Fruit fly (Drosophila melanogaster) whole organism, pupa: ENCODE measurements around the gene BBS8.
A peak's percentile ranks its signal among the peaks of the same experiment; 100 is the strongest.

Experiments used
- CG10348 ChIP-seq: fragments of 200-800 bp; sonication (Bioruptor generic); IDR thresholded peaks from 2 replicates; pipeline ENCODE4 v1.3.6; 2022; ENCODE audit warnings: missing biosample characterization, missing genetic modification characterization
- CG12605 ChIP-seq: fragments of 200-800 bp; sonication (Bioruptor generic); IDR thresholded peaks from 2 replicates; pipeline ENCODE4 v1.3.6; 2022; ENCODE audit warnings: missing biosample characterization, missing genetic modification characterization
- CG13204 ChIP-seq: fragments of 200-800 bp; sonication (Bioruptor generic); optimal IDR thresholded peaks from 2 replicates; lab custom pipeline; 2018; ENCODE audit warnings: missing biosample characterization, mild to moderate bottlenecking, missing genetic modification characterization, moderate library complexity
- CG32121 ChIP-seq: fragments of 200-800 bp; sonication (Bioruptor generic); IDR thresholded peaks from 2 replicates; pipeline ENCODE4 v1.3.6; 2022; ENCODE audit warnings: missing biosample characterization, missing genetic modification characterization
- CG34367 ChIP-seq: fragments of 200-800 bp; sonication (Bioruptor generic); optimal IDR thresholded peaks from 2 replicates; lab custom pipeline; 2018; ENCODE audit warnings: missing biosample characterization, mild to moderate bottlenecking, missing genetic modification characterization
- D1 ChIP-seq: fragments of 200-800 bp; sonication (Bioruptor generic); optimal IDR thresholded peaks from 2 replicates; lab custom pipeline; 2018; ENCODE audit warnings: missing biosample characterization, mild to moderate bottlenecking, missing genetic modification characterization, moderate library complexity
- EcR ChIP-seq: fragments of 200-800 bp; sonication (Bioruptor generic); optimal IDR thresholded peaks from 3 replicates; lab custom pipeline; 2019; ENCODE audit warnings: missing biosample characterization, missing genetic modification characterization, mild to moderate bottlenecking, moderate library complexity, missing genetic modification reagents
- Pif1B ChIP-seq: fragments of 200-800 bp; sonication (Bioruptor generic); optimal IDR thresholded peaks from 3 replicates; lab custom pipeline; 2016; ENCODE audit warnings: missing biosample characterization, missing genetic modification characterization
- gl ChIP-seq: fragments of 200-800 bp; sonication (Bioruptor generic); optimal IDR thresholded peaks from 2 replicates; lab custom pipeline; 2018; ENCODE audit warnings: missing biosample characterization, mild to moderate bottlenecking, missing genetic modification characterization

DNA sequence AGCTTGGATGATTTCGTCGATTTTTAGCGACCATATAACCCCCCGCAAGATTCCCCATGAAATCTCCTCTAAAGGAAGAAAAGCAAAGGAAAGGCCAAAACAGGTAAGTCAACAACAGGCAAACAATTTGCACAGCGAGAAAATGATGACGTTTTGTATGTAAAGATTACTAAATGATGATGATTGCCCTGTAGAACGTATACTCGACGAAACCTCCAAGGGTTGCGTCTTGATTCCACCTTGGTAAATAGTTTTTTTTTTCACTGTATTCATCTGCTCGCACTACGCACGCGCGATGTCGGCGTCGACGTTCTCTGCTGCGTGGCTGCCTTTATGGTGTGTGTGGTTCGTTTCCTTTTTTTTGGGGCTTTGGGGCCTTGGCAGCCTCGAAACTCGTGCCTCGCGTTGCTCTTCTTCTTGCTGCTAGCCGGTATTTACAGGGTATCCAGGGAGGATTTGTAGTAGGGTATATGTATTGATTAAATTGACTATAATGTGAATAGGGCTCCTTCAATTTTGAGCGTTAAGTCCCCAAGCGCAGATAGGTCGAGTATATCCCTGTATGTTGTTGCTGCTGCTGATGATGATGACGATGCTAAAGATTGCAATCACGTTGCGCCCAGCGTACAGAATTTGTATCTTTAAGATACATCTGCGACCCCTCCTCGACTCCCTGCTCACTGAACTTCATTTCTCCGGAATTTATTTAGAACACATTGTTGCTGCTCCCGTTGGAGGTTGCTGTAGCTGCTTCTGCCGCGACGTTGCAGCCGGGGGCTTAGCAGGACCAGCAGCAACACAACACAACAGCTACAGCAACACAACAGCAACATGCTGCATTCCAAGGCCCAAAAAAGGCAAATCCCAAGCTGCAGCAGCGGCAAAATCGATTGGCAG lies 4.9 kb downstream of the BBS8 start:
- TF ChIP-seq EcR (GFP tag; lab: Kevin White, UChicago): peak; percentile 79
- peak; percentile 94 for TF ChIP-seq Pif1B (GFP tag; lab: Kevin White, UChicago)
- peak; percentile 81 for TF ChIP-seq CG34367 (tag; lab: Kevin White, UChicago)
- peak; percentile 90 for TF ChIP-seq gl (tag; lab: Kevin White, UChicago)
- TF ChIP-seq CG12605 (GFP tag; lab: Robert Waterston, UW): peak; percentile 91
- TF ChIP-seq D1 (tag; lab: Kevin White, UChicago): peak; percentile 77
- peak; percentile 88 for TF ChIP-seq CG13204
- TF ChIP-seq CG10348: peak; percentile 69; the same call in 1 of the 2 replicates
- TF ChIP-seq CG32121 (GFP tag; lab: Robert Waterston, UW): peak; percentile 93
